Worm (Caenorhabditis elegans): ENCODE results near the gene lon-1.

DNA sequence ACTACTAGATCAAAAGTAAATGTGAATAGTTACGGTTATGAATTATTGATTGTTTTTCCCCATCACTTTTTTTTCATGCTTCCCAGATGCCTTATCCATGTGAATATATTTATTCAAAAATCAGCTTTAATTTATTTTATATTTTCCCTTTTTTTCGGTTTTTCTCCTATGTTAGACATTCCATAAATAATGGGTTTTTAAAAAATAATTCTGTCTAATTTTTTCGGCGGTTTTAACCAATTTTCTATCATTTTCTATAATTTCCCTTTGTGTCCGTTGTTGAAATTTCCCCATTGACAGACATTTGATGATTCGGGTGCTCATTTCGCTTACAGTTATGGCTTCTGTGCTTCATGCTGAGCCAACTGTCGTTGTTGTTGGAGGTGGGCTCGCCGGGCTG is 13.2 kb upstream of the lon-1 start, which contains the start of gene F48E8.3:
- no peak for TF ChIP-seq ceh-82 (tag; optimal IDR thresholded peaks at IDR 0.05)
- no peak for TF ChIP-seq ztf-4 (tag; optimal IDR thresholded peaks at IDR 0.05)
- no peak for TF ChIP-seq pha-4 (tag; optimal IDR thresholded peaks at IDR 0.05)
- TF ChIP-seq unc-39 (tag; optimal IDR thresholded peaks at IDR 0.05), result no peak
- no peak for TF ChIP-seq fkh-2 (tag; optimal IDR thresholded peaks at IDR 0.05)
- no peak for TF ChIP-seq zag-1 (tag; optimal IDR thresholded peaks at IDR 0.05)
- no peak for TF ChIP-seq elt-3 (tag; optimal IDR thresholded peaks at IDR 0.05)
- TF ChIP-seq nhr-237 (tag; optimal IDR thresholded peaks at IDR 0.05), result no peak

Measured in whole organism, L3 larva.